Worm (Caenorhabditis elegans) whole organism, young adult: Measurements from ENCODE around the gene B0244.17.
A peak's percentile ranks its signal among the peaks of the same experiment; 100 is the strongest.

Experiments
- B0019.2 ChIP-seq: fragments of 200-800 bp; sonication (Bioruptor generic); conservative IDR thresholded peaks from 2 replicates; pipeline ENCODE4 v1.3.6; 2022; ENCODE audit warnings: missing genetic modification reagents, missing genetic modification characterization, missing compliant biosample characterization
- B0035.1 ChIP-seq: sonication (generic microtip); optimal IDR thresholded peaks from 2 replicates; lab custom pipeline; 2016; ENCODE audit warnings: missing genetic modification characterization, mild to moderate bottlenecking, missing compliant biosample characterization, missing genotype, missing genetic modification reagents
- B0261.1 ChIP-seq: sonication (generic microtip); optimal IDR thresholded peaks from 2 replicates; lab custom pipeline; 2016; ENCODE audit warnings: mild to moderate bottlenecking, missing genetic modification characterization, moderate library complexity, missing compliant biosample characterization
- D2030.7 ChIP-seq: fragments of 200-800 bp; sonication (Bioruptor generic); IDR thresholded peaks from 2 replicates; pipeline ENCODE4 v1.3.6; 2022; ENCODE audit warnings: missing genetic modification reagents, missing genetic modification characterization, missing compliant biosample characterization
- F22D6.2 ChIP-seq: sonication (generic microtip); optimal IDR thresholded peaks from 2 replicates; lab custom pipeline; 2016; ENCODE audit warnings: mild to moderate bottlenecking, missing genetic modification characterization, missing compliant biosample characterization
- F39B2.1 ChIP-seq: fragments of 200-800 bp; sonication (Bioruptor generic); IDR thresholded peaks from 2 replicates; pipeline ENCODE4 v1.3.6; 2022; ENCODE audit warnings: missing genetic modification reagents, missing genetic modification characterization, missing compliant biosample characterization
- F55B11.4 ChIP-seq: sonication (generic microtip); optimal IDR thresholded peaks from 2 replicates; lab custom pipeline; 2016; ENCODE audit warnings: missing compliant biosample characterization, missing genetic modification characterization, borderline replicate concordance; ENCODE audit not compliant: insufficient read depth
- F57C9.4 ChIP-seq: sonication (generic microtip); optimal IDR thresholded peaks from 2 replicates; lab custom pipeline; 2017; ENCODE audit warnings: mild to moderate bottlenecking, missing genetic modification characterization, missing compliant biosample characterization
- K11D2.4 ChIP-seq: fragments of 200-800 bp; sonication (Bioruptor generic); IDR thresholded peaks from 2 replicates; pipeline ENCODE4 v1.3.6; 2022; ENCODE audit warnings: missing genetic modification reagents, missing genetic modification characterization, missing compliant biosample characterization
- Y53G8AR.9 ChIP-seq: fragments of 200-800 bp; sonication (Bioruptor generic); conservative IDR thresholded peaks from 2 replicates; pipeline ENCODE4 v1.3.6; 2022; ENCODE audit warnings: missing genetic modification reagents, missing genetic modification characterization, missing compliant biosample characterization
- Y56A3A.18 ChIP-seq: fragments of 200-800 bp; sonication (Bioruptor generic); IDR thresholded peaks from 2 replicates; pipeline ENCODE4 v1.3.6; 2022; ENCODE audit warnings: missing genetic modification reagents, missing genetic modification characterization, missing compliant biosample characterization
- aptf-2 ChIP-seq: fragments of 200-800 bp; sonication (Bioruptor generic); conservative IDR thresholded peaks from 2 replicates; pipeline ENCODE4 v1.3.6; 2022; ENCODE audit warnings: missing genetic modification reagents, missing genetic modification characterization, missing compliant biosample characterization
- aptf-3 ChIP-seq: fragments of 200-800 bp; sonication (Bioruptor generic); IDR thresholded peaks from 2 replicates; pipeline ENCODE4 v1.3.6; 2022; ENCODE audit warnings: missing genetic modification characterization, missing compliant biosample characterization
- attf-3 ChIP-seq: fragments of 200-800 bp; sonication (Bioruptor generic); conservative IDR thresholded peaks from 2 replicates; pipeline ENCODE4 v1.3.6; 2022; ENCODE audit warnings: missing genetic modification reagents, missing genetic modification characterization, missing compliant biosample characterization
- attf-5 ChIP-seq: fragments of 200-800 bp; sonication (Bioruptor generic); optimal IDR thresholded peaks from 2 replicates; lab custom pipeline; 2018; ENCODE audit warnings: mild to moderate bottlenecking, missing genetic modification characterization, missing compliant biosample characterization
- attf-6 ChIP-seq: fragments of 200-800 bp; sonication (Bioruptor generic); IDR thresholded peaks from 2 replicates; pipeline ENCODE4 v1.3.6; 2022; ENCODE audit warnings: missing genetic modification reagents, missing genetic modification characterization, missing compliant biosample characterization
- cebp-1 ChIP-seq, 2 experiments: fragments of 200-800 bp in 1 of 2; sonication (Bioruptor generic) in 1 of 2; sonication (generic microtip) in 1 of 2; IDR thresholded peaks in 1 of 2; optimal IDR thresholded peaks in 1 of 2; 2 replicates each; pipeline versions ENCODE4 v1.3.6 to Lab custom; 2017 to 2022; ENCODE audit warnings: missing compliant biosample characterization in 2 of 2, missing genetic modification characterization in 2 of 2, mild to moderate bottlenecking in 1 of 2, missing genetic modification reagents in 1 of 2, moderate library complexity in 1 of 2
- ceh-27 ChIP-seq: fragments of 200-800 bp; sonication (Bioruptor generic); optimal IDR thresholded peaks from 2 replicates; lab custom pipeline; 2018; ENCODE audit warnings: mild to moderate bottlenecking, missing genetic modification characterization, moderate library complexity, missing compliant biosample characterization
- chd-7 ChIP-seq: sonication (generic microtip); optimal IDR thresholded peaks from 2 replicates; lab custom pipeline; 2016; ENCODE audit warnings: mild to moderate bottlenecking, missing genetic modification characterization, moderate library complexity, missing compliant biosample characterization
- die-1 ChIP-seq: sonication (generic microtip); optimal IDR thresholded peaks from 2 replicates; lab custom pipeline; 2016; ENCODE audit warnings: missing genotype, mild to moderate bottlenecking, missing genetic modification characterization, missing compliant biosample characterization
- dox-1 ChIP-seq: fragments of 200-800 bp; sonication (Bioruptor generic); IDR thresholded peaks from 2 replicates; pipeline ENCODE4 v1.3.6; 2022; ENCODE audit warnings: missing genetic modification reagents, missing genetic modification characterization, missing compliant biosample characterization
- egl-18 ChIP-seq: fragments of 200-800 bp; sonication (Bioruptor generic); IDR thresholded peaks from 2 replicates; pipeline ENCODE4 v1.3.6; 2022; ENCODE audit warnings: missing genetic modification reagents, missing genetic modification characterization, missing compliant biosample characterization
- ets-4 ChIP-seq: fragments of 200-800 bp; sonication (Bioruptor generic); optimal IDR thresholded peaks from 2 replicates; lab custom pipeline; 2018; ENCODE audit warnings: mild to moderate bottlenecking, missing genetic modification characterization, missing compliant biosample characterization
- hmg-1.2 ChIP-seq: fragments of 200-800 bp; sonication (Bioruptor generic); IDR thresholded peaks from 2 replicates; pipeline ENCODE4 v1.3.6; 2022; ENCODE audit warnings: missing genetic modification reagents, missing genetic modification characterization, missing compliant biosample characterization
- hrde-1 ChIP-seq: sonication (generic microtip); optimal IDR thresholded peaks from 2 replicates; lab custom pipeline; 2016; ENCODE audit warnings: missing genetic modification characterization, mild to moderate bottlenecking, missing compliant biosample characterization, moderate library complexity, missing genotype, missing genetic modification reagents, borderline replicate concordance
- hsf-1 ChIP-seq: fragments of 200-800 bp; sonication (Bioruptor generic); IDR thresholded peaks from 2 replicates; pipeline ENCODE4 v1.3.6; 2022; ENCODE audit warnings: missing genetic modification reagents, missing genetic modification characterization, missing compliant biosample characterization
- lag-1 ChIP-seq: fragments of 200-800 bp; sonication (Bioruptor generic); IDR thresholded peaks from 2 replicates; pipeline ENCODE4 v1.3.6; 2022; ENCODE audit warnings: missing genetic modification reagents, missing genetic modification characterization, missing compliant biosample characterization
- lin-54 ChIP-seq: fragments of 200-800 bp; sonication (Bioruptor generic); optimal IDR thresholded peaks from 2 replicates; lab custom pipeline; 2018; ENCODE audit warnings: mild to moderate bottlenecking, missing genetic modification characterization, missing compliant biosample characterization
- lir-1 ChIP-seq: fragments of 200-800 bp; sonication (Bioruptor generic); conservative IDR thresholded peaks from 2 replicates; pipeline ENCODE4 v1.3.6; 2022; ENCODE audit warnings: missing genetic modification reagents, missing genetic modification characterization, missing compliant biosample characterization
- lsy-27 ChIP-seq: sonication (generic microtip); optimal IDR thresholded peaks from 2 replicates; lab custom pipeline; 2017; ENCODE audit warnings: missing genetic modification characterization, mild to moderate bottlenecking, missing compliant biosample characterization, antibody characterized with exemption, missing genotype, borderline replicate concordance; ENCODE audit not compliant: insufficient read depth
- madf-10 ChIP-seq: sonication (generic microtip); optimal IDR thresholded peaks from 2 replicates; lab custom pipeline; 2016; ENCODE audit warnings: mild to moderate bottlenecking, missing genetic modification characterization, missing compliant biosample characterization
- madf-3 ChIP-seq: fragments of 200-800 bp; sonication (Bioruptor generic); IDR thresholded peaks from 2 replicates; pipeline ENCODE4 v1.3.6; 2022; ENCODE audit warnings: missing genetic modification reagents, missing genetic modification characterization, missing compliant biosample characterization
- mxl-1 ChIP-seq: sonication (generic microtip); optimal IDR thresholded peaks from 2 replicates; lab custom pipeline; 2016; ENCODE audit warnings: missing genetic modification characterization, missing compliant biosample characterization
- nfya-2 ChIP-seq: fragments of 200-800 bp; sonication (Bioruptor generic); IDR thresholded peaks from 2 replicates; pipeline ENCODE4 v1.3.6; 2022; ENCODE audit warnings: missing genetic modification reagents, missing genetic modification characterization, missing compliant biosample characterization
- nfyb-1 ChIP-seq: fragments of 200-800 bp; sonication (Bioruptor generic); IDR thresholded peaks from 2 replicates; pipeline ENCODE4 v1.3.6; 2022; ENCODE audit warnings: missing genetic modification reagents, missing genetic modification characterization, missing compliant biosample characterization
- nhr-120 ChIP-seq: fragments of 200-800 bp; sonication (Bioruptor generic); IDR thresholded peaks from 2 replicates; pipeline ENCODE4 v1.3.6; 2022; ENCODE audit warnings: missing genetic modification characterization, missing compliant biosample characterization
- rcor-1 ChIP-seq: fragments of 200-800 bp; sonication (Bioruptor generic); IDR thresholded peaks from 2 replicates; pipeline ENCODE4 v1.3.6; 2022; ENCODE audit warnings: missing genetic modification reagents, missing genetic modification characterization, missing compliant biosample characterization
- sdz-38 ChIP-seq: sonication (generic microtip); optimal IDR thresholded peaks from 2 replicates; lab custom pipeline; 2016; ENCODE audit warnings: missing genotype, missing genetic modification characterization, missing compliant biosample characterization
- sea-2 ChIP-seq: fragments of 200-800 bp; sonication (Bioruptor generic); IDR thresholded peaks from 2 replicates; pipeline ENCODE4 v1.3.6; 2022; ENCODE audit warnings: missing genetic modification characterization, missing compliant biosample characterization
- snpc-4 ChIP-seq, 5 experiments: fragments of 150-350 bp in 1 of 5; sonication (generic microtip) in 4 of 5; optimal IDR thresholded peaks; 2 replicates each; lab custom pipeline; 2014 to 2018; ENCODE audit warnings: missing genetic modification characterization in 5 of 5, missing biosample characterization in 3 of 5, antibody characterized with exemption in 2 of 5, mild to moderate bottlenecking in 2 of 5, missing compliant biosample characterization in 2 of 5, missing genotype in 2 of 5, moderate library complexity in 2 of 5, missing genetic modification reagents in 1 of 5
- somi-1 ChIP-seq: fragments of 200-800 bp; sonication (Bioruptor generic); optimal IDR thresholded peaks from 2 replicates; lab custom pipeline; 2018; ENCODE audit warnings: mild to moderate bottlenecking, missing genetic modification characterization, missing compliant biosample characterization
- tbx-9 ChIP-seq: sonication (generic microtip); optimal IDR thresholded peaks from 2 replicates; lab custom pipeline; 2016; ENCODE audit warnings: borderline replicate concordance, missing genetic modification characterization, inconsistent platforms, missing compliant biosample characterization
- unc-130 ChIP-seq: sonication (generic microtip); optimal IDR thresholded peaks from 2 replicates; lab custom pipeline; 2016; ENCODE audit warnings: missing genetic modification reagents, missing genetic modification characterization, missing compliant biosample characterization
- unc-62 ChIP-seq: fragments of 150-350 bp; optimal IDR thresholded peaks from 2 replicates; lab custom pipeline; 2014; ENCODE audit warnings: missing biosample characterization, missing genetic modification reagents, missing genetic modification characterization
- zim-3 ChIP-seq: sonication (generic microtip); optimal IDR thresholded peaks from 2 replicates; lab custom pipeline; 2017; ENCODE audit warnings: mild to moderate bottlenecking, missing genetic modification characterization, moderate library complexity, missing compliant biosample characterization
- ztf-18 ChIP-seq: sonication (generic microtip); optimal IDR thresholded peaks from 2 replicates; lab custom pipeline; 2016; ENCODE audit warnings: missing genotype, mild to moderate bottlenecking, missing genetic modification characterization, missing compliant biosample characterization
- ztf-26 ChIP-seq: sonication (generic microtip); optimal IDR thresholded peaks from 2 replicates; lab custom pipeline; 2017; ENCODE audit warnings: missing genetic modification characterization, missing compliant biosample characterization

Gene B0244.17

DNA sequence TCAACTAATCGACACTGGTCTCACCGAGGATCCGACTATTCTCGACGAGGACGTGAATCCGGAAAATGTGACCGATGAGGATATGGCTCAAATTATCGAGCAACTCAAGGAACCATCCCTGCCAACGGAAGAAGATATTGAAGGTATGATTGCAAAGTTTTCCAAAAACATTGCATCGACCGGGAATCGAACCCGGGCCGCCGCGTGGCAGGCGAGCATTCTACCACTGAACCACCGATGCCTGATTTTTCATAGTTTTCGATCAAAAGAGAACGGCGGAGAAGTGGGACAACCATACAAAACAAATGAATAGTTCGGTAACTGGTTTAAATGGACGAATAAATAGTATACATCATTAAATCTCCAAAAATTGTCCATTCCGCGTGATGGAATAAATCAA, 28.9 kb downstream of the B0244.17 start (continued):
- peak; percentile 48 for TF ChIP-seq madf-10 (tag; lab: Kevin White, UChicago)
- no peak for TF ChIP-seq mxl-1 (tag; lab: Kevin White, UChicago)
- TF ChIP-seq cebp-1 (GFP tag; IDR thresholded peaks at IDR 0.05; lab: Robert Waterston, UW), result no peak
- peak; percentile 31 for TF ChIP-seq cebp-1 (tag; optimal IDR thresholded peaks at IDR 0.05; lab: Kevin White, UChicago)
- no peak for TF ChIP-seq K11D2.4 (GFP tag; lab: Robert Waterston, UW)
- TF ChIP-seq snpc-4 (GFP tag; optimal IDR thresholded peaks at IDR 0.05; lab: Kevin White, UChicago), result peak; percentile 44
- peak in 3 of 4 experiments; percentile 43 to 54 (median 52) for TF ChIP-seq snpc-4 (tag; optimal IDR thresholded peaks at IDR 0.05; lab: Kevin White, UChicago)
- TF ChIP-seq F57C9.4 (tag; lab: Kevin White, UChicago), result no peak
- TF ChIP-seq lag-1, result no peak
- TF ChIP-seq nfyb-1 (GFP tag; lab: Robert Waterston, UW), result peak; percentile 68
- no peak for TF ChIP-seq ceh-27 (GFP tag; lab: Kevin White, UChicago)
- no peak for TF ChIP-seq madf-3
- no peak for TF ChIP-seq ztf-26 (tag; lab: Kevin White, UChicago)
- TF ChIP-seq F22D6.2 (tag; lab: Kevin White, UChicago), result no peak
- TF ChIP-seq B0019.2 (GFP tag; lab: Robert Waterston, UW), result no peak
- peak; percentile 58 for TF ChIP-seq die-1 (tag; lab: Kevin White, UChicago)
- no peak for TF ChIP-seq unc-62
- no peak for TF ChIP-seq tbx-9 (tag; lab: Kevin White, UChicago)
- TF ChIP-seq attf-5 (GFP tag; lab: Kevin White, UChicago), result peak; percentile 9
- no peak for TF ChIP-seq lsy-27 (tag; lab: Kevin White, UChicago)
- TF ChIP-seq nfya-2 (GFP tag; lab: Robert Waterston, UW), result no peak
- peak; percentile 21 for TF ChIP-seq hrde-1 (tag; lab: Kevin White, UChicago)
- TF ChIP-seq attf-6 (GFP tag; lab: Robert Waterston, UW), result no peak
- no peak for TF ChIP-seq F55B11.4 (tag; lab: Kevin White, UChicago)
- TF ChIP-seq chd-7 (tag; lab: Kevin White, UChicago), result peak; percentile 71
- TF ChIP-seq dox-1 (GFP tag; lab: Robert Waterston, UW), result peak; percentile 55
- peak; percentile 50 for TF ChIP-seq lin-54 (GFP tag; lab: Kevin White, UChicago)
- no peak for TF ChIP-seq aptf-2 (GFP tag; lab: Robert Waterston, UW)
- TF ChIP-seq lir-1 (GFP tag; lab: Robert Waterston, UW), result no peak
- TF ChIP-seq ztf-18, result peak; percentile 70
- TF ChIP-seq sea-2, result no peak
- TF ChIP-seq hsf-1 (GFP tag; lab: Robert Waterston, UW), result no peak
- no peak for TF ChIP-seq somi-1 (GFP tag; lab: Kevin White, UChicago)
- no peak for TF ChIP-seq unc-130 (GFP tag; lab: Kevin White, UChicago)
- TF ChIP-seq zim-3 (tag; lab: Kevin White, UChicago), result no peak
- 0 out of 2 replicates have a peak, but pooled peaks have one; percentile 24 for TF ChIP-seq attf-3 (GFP tag; lab: Robert Waterston, UW)
- no peak for TF ChIP-seq B0035.1 (tag; lab: Kevin White, UChicago)
- TF ChIP-seq ets-4, result no peak
- peak; percentile 71; the same call in 1 of the 2 replicates for TF ChIP-seq D2030.7 (GFP tag; lab: Robert Waterston, UW)
- TF ChIP-seq Y53G8AR.9, result no peak; the same call in 1 of the 2 replicates
- TF ChIP-seq B0261.1 (tag; lab: Kevin White, UChicago), result peak; percentile 81
- peak; percentile 72 for TF ChIP-seq hmg-1.2 (GFP tag; lab: Robert Waterston, UW)
- no peak for TF ChIP-seq nhr-120 (GFP tag; lab: Robert Waterston, UW)
- no peak for TF ChIP-seq F39B2.1 (GFP tag; lab: Robert Waterston, UW)
- TF ChIP-seq sdz-38 (tag; lab: Kevin White, UChicago), result no peak
- TF ChIP-seq egl-18 (GFP tag; lab: Robert Waterston, UW), result no peak
- TF ChIP-seq Y56A3A.18 (GFP tag; lab: Robert Waterston, UW), result 0 out of 2 replicates have a peak, but pooled peaks have one; percentile 44
- TF ChIP-seq aptf-3 (GFP tag; lab: Robert Waterston, UW), result 0 out of 2 replicates have a peak, but pooled peaks have one; percentile 14
- 0 out of 2 replicates have a peak, but pooled peaks have one; percentile 19 for TF ChIP-seq rcor-1
